Worm (Caenorhabditis elegans) whole organism, mixed stage, embryonic: ENCODE results near the gene srz-24.

Experiments
- bed-3 ChIP-seq: fragments of 200-800 bp; sonication (Bioruptor generic); optimal IDR thresholded peaks from 3 replicates; lab custom pipeline; 2018; ENCODE audit warnings: mild to moderate bottlenecking, missing genetic modification characterization, moderate library complexity, missing compliant biosample characterization
- blmp-1 ChIP-seq: fragments of 150-350 bp; optimal IDR thresholded peaks from 2 replicates; lab custom pipeline; 2014; ENCODE audit warnings: missing biosample characterization, missing genetic modification characterization
- ceh-39 ChIP-seq: fragments of 150-350 bp; optimal IDR thresholded peaks from 2 replicates; lab custom pipeline; 2014; ENCODE audit warnings: missing biosample characterization, missing genetic modification characterization
- ceh-43 ChIP-seq: fragments of 200-800 bp; sonication (Bioruptor generic); optimal IDR thresholded peaks from 2 replicates; lab custom pipeline; 2018; ENCODE audit warnings: mild to moderate bottlenecking, missing genetic modification characterization, moderate library complexity, missing compliant biosample characterization
- ceh-83 ChIP-seq: fragments of 200-800 bp; sonication (Bioruptor generic); optimal IDR thresholded peaks from 2 replicates; lab custom pipeline; 2018; ENCODE audit warnings: mild to moderate bottlenecking, missing genetic modification characterization, missing compliant biosample characterization
- ces-1 ChIP-seq: fragments of 150-350 bp; optimal IDR thresholded peaks from 2 replicates; lab custom pipeline; 2014; ENCODE audit warnings: missing biosample characterization, missing genetic modification reagents, missing genetic modification characterization
- drap-1 ChIP-seq: fragments of 200-800 bp; sonication (Bioruptor generic); optimal IDR thresholded peaks from 3 replicates; lab custom pipeline; 2018; ENCODE audit warnings: mild to moderate bottlenecking, missing genetic modification characterization, missing compliant biosample characterization
- elt-1 ChIP-seq: sonication (generic microtip); optimal IDR thresholded peaks from 2 replicates; lab custom pipeline; 2017; ENCODE audit warnings: missing genetic modification characterization, mild to moderate bottlenecking, missing compliant biosample characterization, antibody characterized with exemption, moderate library complexity, borderline replicate concordance; ENCODE audit not compliant: insufficient read depth
- elt-3 ChIP-seq: fragments of 150-350 bp; optimal IDR thresholded peaks from 2 replicates; lab custom pipeline; 2014; ENCODE audit warnings: missing biosample characterization, missing genetic modification characterization
- ham-2 ChIP-seq: fragments of 200-800 bp; sonication (Bioruptor generic); optimal IDR thresholded peaks from 2 replicates; lab custom pipeline; 2018; ENCODE audit warnings: mild to moderate bottlenecking, missing genetic modification characterization, missing compliant biosample characterization
- hlh-1 ChIP-seq: fragments of 150-350 bp; optimal IDR thresholded peaks from 2 replicates; lab custom pipeline; 2014; ENCODE audit warnings: missing biosample characterization, missing genetic modification reagents, missing genetic modification characterization
- lin-13 ChIP-seq: fragments of 150-350 bp; optimal IDR thresholded peaks from 2 replicates; lab custom pipeline; 2014; ENCODE audit warnings: missing biosample characterization, missing genetic modification characterization
- lin-32 ChIP-seq: fragments of 200-800 bp; sonication (Bioruptor generic); optimal IDR thresholded peaks from 2 replicates; lab custom pipeline; 2018; ENCODE audit warnings: mild to moderate bottlenecking, missing genetic modification characterization, missing compliant biosample characterization
- lsy-2 ChIP-seq: fragments of 150-350 bp; optimal IDR thresholded peaks from 2 replicates; lab custom pipeline; 2014; ENCODE audit warnings: missing biosample characterization, missing genetic modification characterization
- mab-5 ChIP-seq: fragments of 150-350 bp; optimal IDR thresholded peaks from 2 replicates; lab custom pipeline; 2014; ENCODE audit warnings: missing biosample characterization, missing genetic modification characterization
- mep-1 ChIP-seq: fragments of 150-350 bp; optimal IDR thresholded peaks from 2 replicates; lab custom pipeline; 2017; ENCODE audit warnings: missing biosample characterization, missing genetic modification reagents, missing genetic modification characterization, inconsistent platforms
- mls-2 ChIP-seq: sonication (generic microtip); optimal IDR thresholded peaks from 2 replicates; lab custom pipeline; 2016; ENCODE audit warnings: mild to moderate bottlenecking, missing genetic modification characterization, moderate library complexity, missing compliant biosample characterization
- nhr-12 ChIP-seq: fragments of 150-350 bp; optimal IDR thresholded peaks from 2 replicates; lab custom pipeline; 2014; ENCODE audit warnings: missing biosample characterization, missing genetic modification characterization
- nhr-2 ChIP-seq: fragments of 150-350 bp; optimal IDR thresholded peaks from 2 replicates; lab custom pipeline; 2014; ENCODE audit warnings: missing biosample characterization, missing genetic modification characterization
- nhr-237 ChIP-seq: fragments of 150-350 bp; optimal IDR thresholded peaks from 2 replicates; lab custom pipeline; 2014; ENCODE audit warnings: missing biosample characterization, missing genetic modification characterization
- nhr-28 ChIP-seq: fragments of 150-350 bp; optimal IDR thresholded peaks from 2 replicates; lab custom pipeline; 2014; ENCODE audit warnings: missing biosample characterization, missing genetic modification characterization
- nhr-76 ChIP-seq: sonication (generic microtip); optimal IDR thresholded peaks from 2 replicates; lab custom pipeline; 2017; ENCODE audit warnings: missing biosample characterization, missing genetic modification characterization
- sem-2 ChIP-seq: fragments of 200-800 bp; sonication (Bioruptor generic); optimal IDR thresholded peaks from 2 replicates; lab custom pipeline; 2018; ENCODE audit warnings: mild to moderate bottlenecking, missing genetic modification characterization, missing compliant biosample characterization
- snpc-4 ChIP-seq: fragments of 150-350 bp; optimal IDR thresholded peaks from 2 replicates; lab custom pipeline; 2014; ENCODE audit warnings: missing biosample characterization, missing genetic modification characterization
- tbx-8 ChIP-seq: fragments of 200-800 bp; sonication (Bioruptor generic); optimal IDR thresholded peaks from 2 replicates; lab custom pipeline; 2018; ENCODE audit warnings: mild to moderate bottlenecking, missing genetic modification characterization, moderate library complexity, missing compliant biosample characterization
- unc-120 ChIP-seq: sonication (generic microtip); optimal IDR thresholded peaks from 2 replicates; lab custom pipeline; 2017; ENCODE audit warnings: missing genetic modification characterization, missing compliant biosample characterization; ENCODE audit not compliant: poor library complexity, severe bottlenecking
- unc-39 ChIP-seq: fragments of 150-350 bp; optimal IDR thresholded peaks from 2 replicates; lab custom pipeline; 2014; ENCODE audit warnings: missing biosample characterization, missing genetic modification characterization
- unc-62 ChIP-seq: fragments of 150-350 bp; optimal IDR thresholded peaks from 2 replicates; lab custom pipeline; 2014; ENCODE audit warnings: missing biosample characterization, missing genetic modification reagents, missing genetic modification characterization
- zip-8 ChIP-seq: fragments of 150-350 bp; optimal IDR thresholded peaks from 2 replicates; lab custom pipeline; 2014; ENCODE audit warnings: missing biosample characterization, missing genetic modification characterization
- ztf-11 ChIP-seq: fragments of 150-350 bp; optimal IDR thresholded peaks from 2 replicates; lab custom pipeline; 2014; ENCODE audit warnings: missing biosample characterization, missing genetic modification characterization

srz-24 gene

ce11 chrIV:4993128-4993527 lies 12.2 kb upstream of the srz-24 start:
- TF ChIP-seq lsy-2 (tag; lab: Kevin White, UChicago): no peak
- no peak for TF ChIP-seq unc-120 (tag; lab: Kevin White, UChicago)
- TF ChIP-seq unc-39: no peak
- TF ChIP-seq nhr-12: no peak
- TF ChIP-seq snpc-4 (tag; lab: Kevin White, UChicago): no peak
- TF ChIP-seq hlh-1 (tag; lab: Kevin White, UChicago): no peak
- TF ChIP-seq elt-3 (tag; lab: Kevin White, UChicago): no peak
- TF ChIP-seq ceh-83 (GFP tag; lab: Kevin White, UChicago): no peak
- no peak for TF ChIP-seq elt-1 (tag; lab: Kevin White, UChicago)

ce11 chrIV:4992089-4992488 lies 11.2 kb upstream of the srz-24 start, which contains the start of gene str-162:
str-162 (plus strand) TSS chrIV:4992389.
- TF ChIP-seq lin-32: no peak
- no peak for TF ChIP-seq nhr-12

ce11 chrIV:4988531-4988930 lies 7.6 kb upstream of the srz-24 start, which contains the start of gene E03H12.7:
E03H12.7 (minus strand) TSS chrIV:4988631.
- TF ChIP-seq ham-2 (no peak), bed-3 (GFP tag; lab: Kevin White, UChicago) (no peak), tbx-8 (no peak), unc-39 (no peak), zip-8 (tag; lab: Kevin White, UChicago) (no peak), drap-1 (GFP tag; lab: Kevin White, UChicago) (no peak), nhr-12 (no peak), ztf-11 (tag; lab: Kevin White, UChicago) (no peak), snpc-4 (tag; lab: Kevin White, UChicago) (no peak), ceh-83 (GFP tag; lab: Kevin White, UChicago) (no peak), ceh-43 (GFP tag; lab: Kevin White, UChicago) (no peak), ceh-39 (tag; lab: Kevin White, UChicago) (no peak)
- TF ChIP-seq, all 35 proteins: peak for 0

ce11 chrIV:4986246-4986645 lies 5.3 kb upstream of the srz-24 start, which contains the start of gene clec-177:
clec-177 (plus strand) TSS chrIV:4986546.
- TF ChIP-seq bed-3 (GFP tag; lab: Kevin White, UChicago) (no peak), unc-120 (tag; lab: Kevin White, UChicago) (no peak), ceh-39 (tag; lab: Kevin White, UChicago) (no peak), sem-2 (GFP tag; lab: Kevin White, UChicago) (no peak), nhr-28 (no peak), hlh-1 (tag; lab: Kevin White, UChicago) (no peak), lin-13 (tag; lab: Kevin White, UChicago) (no peak), unc-62 (GFP tag; lab: Kevin White, UChicago) (no peak), nhr-237 (tag; lab: Kevin White, UChicago) (no peak)

ce11 chrIV:4983746-4984145 lies 2.8 kb upstream of the srz-24 start, which contains the start of gene clec-176:
clec-176 (plus strand) TSS chrIV:4984046.
- no peak for TF ChIP-seq lsy-2 (tag; lab: Kevin White, UChicago)
- TF ChIP-seq nhr-237 (tag; lab: Kevin White, UChicago): no peak
- TF ChIP-seq tbx-8: no peak
- no peak for TF ChIP-seq ceh-39 (tag; lab: Kevin White, UChicago)
- TF ChIP-seq mab-5 (tag; lab: Kevin White, UChicago): no peak
- no peak for TF ChIP-seq lin-32
- no peak for TF ChIP-seq ceh-83 (GFP tag; lab: Kevin White, UChicago)
- no peak for TF ChIP-seq ceh-43 (GFP tag; lab: Kevin White, UChicago)
- TF ChIP-seq zip-8 (tag; lab: Kevin White, UChicago): no peak
- TF ChIP-seq unc-120 (tag; lab: Kevin White, UChicago): no peak
- no peak for TF ChIP-seq mep-1 (tag; lab: Kevin White, UChicago)
- TF ChIP-seq blmp-1: no peak
- TF ChIP-seq ces-1 (GFP tag; lab: Kevin White, UChicago): no peak
- TF ChIP-seq nhr-76: no peak

ce11 chrIV:4982477-4982876 lies 1.6 kb upstream of the srz-24 start, which contains the start of gene E03H12.4:
E03H12.4 (plus strand) TSS chrIV:4982596.
- TF ChIP-seq ztf-11 (tag; lab: Kevin White, UChicago): no peak
- no peak for TF ChIP-seq nhr-76
- no peak for TF ChIP-seq nhr-2 (tag; lab: Kevin White, UChicago)
- TF ChIP-seq tbx-8: no peak
- TF ChIP-seq mls-2 (tag; lab: Kevin White, UChicago): no peak
- no peak for TF ChIP-seq unc-120 (tag; lab: Kevin White, UChicago)
